Fruit fly (Drosophila melanogaster): Measurements from ENCODE around the gene yellow-f2.

The yellow-f2 gene

DNA sequence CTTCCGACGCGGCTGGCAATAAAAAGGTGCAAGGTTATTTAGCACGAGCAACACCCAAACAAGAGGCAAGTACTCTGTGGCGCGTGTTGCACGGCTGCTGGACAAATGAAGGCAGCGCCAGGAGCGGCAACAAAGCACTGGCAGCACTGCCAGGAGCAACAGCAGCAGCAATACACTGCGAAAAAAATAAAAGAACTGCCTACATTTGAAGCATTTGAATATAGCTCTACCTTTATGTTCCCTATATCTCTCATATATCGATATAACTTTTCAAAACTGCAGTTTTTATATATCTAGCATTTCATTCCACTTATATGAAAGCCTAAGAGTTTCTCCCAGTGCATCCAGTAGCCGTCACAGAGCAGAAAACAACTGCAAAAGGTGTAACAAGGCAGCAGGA, 37.6 kb downstream of the yellow-f2 start:
- no peak for TF ChIP-seq noc (tag; optimal IDR thresholded peaks at IDR 0.05)
